Fruit fly (Drosophila melanogaster) whole organism: ENCODE measurements around the gene CG32161.

Experiments used
- CG8478 ChIP-seq: fragments of >200 bp; optimal IDR thresholded peaks from 2 replicates; lab custom pipeline; 2018; ENCODE audit warnings: inconsistent platforms
- Dll ChIP-seq: fragments of >200 bp; optimal IDR thresholded peaks from 2 replicates; lab custom pipeline; 2017
- EcR ChIP-seq, 2 experiments: fragments of >200 bp; optimal IDR thresholded peaks; 2 replicates each; lab custom pipeline; 2017; ENCODE audit warnings: missing biosample characterization in 2 of 2, missing genetic modification characterization in 2 of 2, missing genetic modification reagents in 2 of 2
- pan ChIP-seq: fragments of >200 bp; optimal IDR thresholded peaks from 2 replicates; lab custom pipeline; 2017
- psq ChIP-seq: fragments of >200 bp; optimal IDR thresholded peaks from 2 replicates; lab custom pipeline; 2017
- usp ChIP-seq: fragments of >200 bp; optimal IDR thresholded peaks from 2 replicates; lab custom pipeline; 2017; ENCODE audit warnings: missing biosample characterization, missing genetic modification characterization, mixed read lengths

CG32161 gene

DNA sequence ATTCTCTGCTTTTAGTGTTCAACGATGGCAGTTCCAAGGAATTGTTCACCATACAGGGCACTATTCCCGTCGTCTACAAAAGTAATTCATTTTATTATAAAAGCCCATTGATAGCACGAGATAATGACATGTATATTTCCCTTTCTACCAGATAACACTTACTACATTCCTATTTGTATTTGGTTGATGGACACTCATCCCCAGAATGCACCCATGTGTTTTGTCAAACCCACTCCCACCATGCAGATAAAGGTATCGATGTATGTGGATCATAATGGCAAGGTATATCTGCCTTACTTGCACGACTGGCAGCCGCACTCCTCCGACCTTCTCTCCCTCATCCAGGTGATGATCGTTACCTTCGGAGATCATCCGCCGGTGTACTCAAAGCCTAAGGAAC, 3.1 kb upstream of the CG32161 start:
- TF ChIP-seq psq (lab: Kevin White, UChicago) (no peak), EcR (GFP tag; optimal IDR thresholded peaks at IDR 0.05; lab: Kevin White, UChicago) (no peak), Dll (lab: Kevin White, UChicago) (no peak), CG8478 (no peak), pan (lab: Kevin White, UChicago) (no peak), usp (no peak)

DNA sequence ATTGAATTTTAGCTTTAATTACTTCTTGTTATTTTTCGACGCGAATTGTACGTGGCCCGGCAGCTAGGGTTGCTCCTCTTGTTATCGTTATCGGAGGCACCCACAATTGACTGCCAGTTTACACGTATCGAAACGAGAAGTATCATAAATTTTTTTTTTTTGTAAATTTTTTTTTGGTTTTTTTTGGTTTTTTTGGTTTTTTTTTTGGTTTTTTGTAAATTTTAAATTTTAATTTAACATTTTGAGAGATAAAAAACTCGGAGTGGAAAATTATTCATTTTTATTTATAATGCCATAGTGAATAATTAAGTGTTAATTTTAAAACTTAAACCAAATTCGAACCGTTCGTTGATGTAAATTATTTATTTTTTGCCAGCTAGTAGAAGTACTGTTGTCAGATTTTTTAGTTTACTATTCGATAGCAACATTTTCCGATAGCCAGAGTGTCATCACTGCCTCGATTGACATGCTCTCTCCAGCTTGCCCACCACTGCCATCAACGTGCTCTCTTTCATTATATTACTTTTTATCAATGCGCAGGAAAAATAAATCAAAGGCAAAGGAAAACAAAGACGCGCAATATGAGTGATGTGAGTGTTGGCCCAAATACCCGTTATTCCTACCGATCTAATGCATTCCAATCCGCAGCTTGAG, 980 bp upstream of the CG32161 start, which contains the start of the genes kud and Zcchc7:
TSS of gene kud (minus strand) at position 72 of the 654 bp plus-strand sequence.
TSS of gene Zcchc7 (plus strand) at position 467 of the 654 bp plus-strand sequence.
- no peak for TF ChIP-seq pan (lab: Kevin White, UChicago)
- no peak for TF ChIP-seq psq (lab: Kevin White, UChicago)
- no peak for TF ChIP-seq Dll (lab: Kevin White, UChicago)
- no peak for TF ChIP-seq CG8478
- no peak for TF ChIP-seq EcR (GFP tag; optimal IDR thresholded peaks at IDR 0.05; lab: Kevin White, UChicago)
- TF ChIP-seq usp, result no peak

DNA sequence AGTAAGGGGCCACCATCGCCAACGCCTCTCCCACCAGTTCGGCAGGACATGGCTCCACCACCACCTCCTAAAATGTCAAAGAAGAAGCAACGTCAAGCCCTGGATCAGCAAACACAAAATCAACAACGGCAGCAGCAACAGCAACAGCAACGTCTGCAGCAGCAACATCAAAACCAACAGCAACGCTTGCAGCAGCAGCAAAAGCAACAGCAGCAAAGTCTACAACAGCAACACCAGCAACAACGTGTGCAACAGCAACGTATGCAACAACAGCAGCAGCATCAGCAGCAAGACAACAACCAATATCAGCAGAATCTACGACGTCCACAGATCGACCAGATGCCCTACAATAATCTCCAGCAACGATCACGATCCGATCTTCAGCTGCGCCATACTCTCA, 5.5 kb downstream of the CG32161 start:
- no peak for TF ChIP-seq usp
- no peak for TF ChIP-seq pan (lab: Kevin White, UChicago)
- no peak for TF ChIP-seq CG8478
- TF ChIP-seq EcR (GFP tag; optimal IDR thresholded peaks at IDR 0.05; lab: Kevin White, UChicago), result no peak
- no peak for TF ChIP-seq Dll (lab: Kevin White, UChicago)

DNA sequence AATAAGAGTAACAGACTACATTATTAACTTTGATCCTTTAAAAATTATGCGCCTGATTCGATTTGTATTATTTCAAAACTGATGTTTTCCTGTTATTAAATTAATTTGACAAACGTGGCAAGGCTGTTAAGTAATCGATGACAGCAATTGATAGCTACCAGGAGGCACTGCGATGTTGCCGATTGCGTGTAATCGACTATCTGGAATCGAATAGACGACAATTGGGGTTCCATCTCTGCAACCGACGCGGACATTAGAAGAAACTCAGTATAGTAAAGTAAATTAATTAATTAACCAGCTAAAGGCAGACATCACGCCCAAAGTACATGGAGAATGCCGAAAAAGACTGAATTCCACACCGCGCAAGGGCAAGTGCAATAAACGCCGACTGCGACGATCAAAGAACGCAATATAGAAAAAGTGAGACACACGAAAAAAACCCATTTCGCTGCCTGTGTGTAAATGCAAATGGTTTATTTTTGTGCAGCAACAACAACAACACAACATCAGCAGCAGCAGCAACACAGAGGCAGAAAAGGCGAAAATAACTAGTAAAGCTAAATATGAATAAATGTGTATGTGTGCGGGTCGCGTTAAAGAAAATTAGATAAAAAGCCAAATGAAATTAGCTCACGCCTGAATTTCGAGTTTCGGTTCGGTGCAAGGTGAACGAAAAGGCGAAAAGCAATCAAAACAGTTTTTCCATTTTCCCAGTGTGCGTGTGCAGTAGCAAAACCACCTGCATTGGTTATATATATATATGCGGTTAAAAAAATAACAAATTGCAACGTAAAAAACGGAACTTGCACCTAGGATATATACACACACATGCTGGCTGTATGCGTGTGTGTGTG, 7.7 kb downstream of the CG32161 start, which contains the start of gene sina:
TSS of gene sina (plus strand) at position 219 of the 854 bp plus-strand sequence.
- TF ChIP-seq Dll (lab: Kevin White, UChicago) (no peak), pan (lab: Kevin White, UChicago) (no peak), EcR (GFP tag; optimal IDR thresholded peaks at IDR 0.05; lab: Kevin White, UChicago) (no peak)

DNA sequence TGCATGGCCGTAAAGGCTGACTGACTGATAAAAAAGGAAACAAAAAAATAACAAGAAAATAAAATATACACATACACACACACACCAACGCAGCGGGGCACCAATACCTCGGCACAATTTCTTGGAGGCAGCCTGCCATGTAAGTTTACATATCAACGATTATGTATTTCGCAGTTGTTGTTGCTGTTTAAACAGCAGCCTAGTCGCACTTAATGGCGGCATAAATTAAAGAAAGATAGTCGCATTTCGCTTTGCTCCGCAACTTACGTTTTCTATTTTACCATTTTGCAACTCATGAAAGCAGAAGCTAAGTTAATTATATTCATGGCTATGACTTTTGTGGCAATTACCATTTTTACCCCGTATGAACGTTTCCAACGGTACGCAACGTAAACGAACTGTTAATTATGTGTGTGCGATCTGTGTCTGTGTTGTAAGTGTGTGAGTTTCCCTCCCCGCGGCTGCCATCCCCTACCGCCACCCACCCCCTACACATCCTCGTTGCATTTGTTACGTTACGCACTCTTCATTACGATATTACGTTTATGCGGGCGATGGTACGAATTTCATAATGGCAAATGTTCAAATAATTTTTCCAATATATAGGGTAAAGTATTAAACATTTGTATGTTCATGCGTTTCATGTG, 8.5 kb downstream of the CG32161 start:
- no peak for TF ChIP-seq CG8478
- no peak for TF ChIP-seq Dll (lab: Kevin White, UChicago)
- no peak for TF ChIP-seq psq (lab: Kevin White, UChicago)
- TF ChIP-seq usp, result no peak
- TF ChIP-seq EcR (GFP tag; optimal IDR thresholded peaks at IDR 0.05; lab: Kevin White, UChicago), result no peak
- TF ChIP-seq pan (lab: Kevin White, UChicago), result no peak

DNA sequence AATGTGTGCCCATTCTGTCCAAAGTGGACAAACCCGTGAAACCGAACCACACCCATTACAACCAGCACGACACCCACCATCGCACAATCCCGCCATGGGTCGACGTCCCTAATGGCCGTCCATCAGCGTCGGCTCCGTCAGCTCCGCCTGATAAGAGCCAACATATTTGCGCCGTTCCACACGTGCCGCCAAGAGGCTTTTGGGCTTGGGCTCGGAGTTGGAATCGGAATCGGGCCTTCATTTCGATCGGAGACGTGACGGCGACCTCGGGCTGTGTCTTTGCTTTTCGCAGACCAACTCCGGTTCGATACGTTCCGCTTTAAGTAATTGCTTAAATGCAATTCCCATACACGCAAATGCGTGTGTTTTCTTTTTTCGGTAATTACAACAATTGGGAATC, 9.3 kb downstream of the CG32161 start:
- TF ChIP-seq psq (lab: Kevin White, UChicago) (no peak), pan (lab: Kevin White, UChicago) (no peak), CG8478 (no peak), EcR (GFP tag; optimal IDR thresholded peaks at IDR 0.05; lab: Kevin White, UChicago) (no peak), usp (no peak), Dll (lab: Kevin White, UChicago) (no peak)

DNA sequence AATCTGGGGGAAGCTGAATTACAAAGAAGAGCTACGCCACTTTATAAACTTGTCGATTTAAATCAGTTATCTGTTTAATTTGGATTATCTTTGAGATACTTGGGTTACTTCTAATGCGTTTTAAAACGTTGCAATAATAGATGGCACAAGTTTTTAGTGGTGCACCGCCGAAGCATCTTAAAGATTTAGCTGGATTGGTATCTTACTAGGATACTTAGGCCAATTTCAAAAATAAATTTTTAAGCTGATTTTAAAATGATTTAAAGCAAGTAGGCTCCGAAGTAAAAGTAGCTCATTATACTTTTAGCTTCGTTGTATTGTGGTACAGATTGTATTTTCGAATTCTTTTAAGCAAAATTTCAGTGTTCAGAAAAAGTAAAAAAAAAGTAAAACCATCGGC, 12.8 kb downstream of the CG32161 start, which contains the start of gene sinah:
TSS of gene sinah (plus strand) at position 301 of the 400 bp plus-strand sequence.
- TF ChIP-seq usp, result no peak
- TF ChIP-seq CG8478, result no peak
- TF ChIP-seq EcR (GFP tag; optimal IDR thresholded peaks at IDR 0.05; lab: Kevin White, UChicago), result no peak
- TF ChIP-seq psq (lab: Kevin White, UChicago), result no peak
- no peak for TF ChIP-seq Dll (lab: Kevin White, UChicago)
- no peak for TF ChIP-seq pan (lab: Kevin White, UChicago)

DNA sequence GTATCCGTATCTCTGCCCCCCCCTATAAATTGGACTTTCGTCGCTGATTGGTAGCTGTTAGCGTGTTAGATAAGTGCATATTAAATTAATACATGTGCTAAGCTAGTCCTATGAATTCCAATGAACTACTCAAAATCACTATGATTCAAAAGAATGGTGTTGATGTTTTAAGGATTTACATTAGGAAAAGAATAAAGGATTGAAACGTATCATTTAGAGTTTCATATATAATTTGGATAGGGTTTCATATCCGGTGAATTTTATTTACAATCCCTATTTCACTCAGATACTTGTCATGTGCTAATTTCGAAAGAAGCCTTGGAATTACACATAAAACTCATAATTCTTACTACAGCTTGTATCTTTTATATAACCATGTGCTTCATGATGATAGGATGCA, 14.3 kb downstream of the CG32161 start, which contains the start of gene CG13029:
TSS of gene CG13029 (plus strand) at position 301 of the 400 bp plus-strand sequence.
- no peak for TF ChIP-seq usp
- no peak for TF ChIP-seq psq (lab: Kevin White, UChicago)
- TF ChIP-seq CG8478, result no peak

DNA sequence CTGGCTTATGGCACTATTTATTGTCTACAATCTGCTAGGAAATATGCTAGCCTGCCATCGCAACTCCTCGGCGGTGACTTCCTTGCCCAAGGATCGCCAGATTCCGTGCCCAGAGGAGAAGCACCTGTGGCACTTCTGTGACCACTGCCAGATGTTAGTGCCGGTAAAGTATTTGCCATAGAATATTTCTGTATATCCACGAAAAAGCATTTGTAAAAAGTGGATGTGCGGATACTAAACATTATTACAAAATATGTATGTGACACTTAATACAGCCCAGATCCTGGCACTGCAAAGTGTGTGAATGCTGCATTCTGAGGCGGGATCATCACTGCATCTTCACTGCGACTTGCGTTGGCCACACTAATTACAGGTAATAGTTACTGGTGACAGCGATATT, 14.9 kb downstream of the CG32161 start:
- no peak for TF ChIP-seq pan (lab: Kevin White, UChicago)
- no peak for TF ChIP-seq Dll (lab: Kevin White, UChicago)
- no peak for TF ChIP-seq EcR (GFP tag; optimal IDR thresholded peaks at IDR 0.05; lab: Kevin White, UChicago)
- no peak for TF ChIP-seq psq (lab: Kevin White, UChicago)
- TF ChIP-seq CG8478, result no peak
- TF ChIP-seq usp, result no peak

DNA sequence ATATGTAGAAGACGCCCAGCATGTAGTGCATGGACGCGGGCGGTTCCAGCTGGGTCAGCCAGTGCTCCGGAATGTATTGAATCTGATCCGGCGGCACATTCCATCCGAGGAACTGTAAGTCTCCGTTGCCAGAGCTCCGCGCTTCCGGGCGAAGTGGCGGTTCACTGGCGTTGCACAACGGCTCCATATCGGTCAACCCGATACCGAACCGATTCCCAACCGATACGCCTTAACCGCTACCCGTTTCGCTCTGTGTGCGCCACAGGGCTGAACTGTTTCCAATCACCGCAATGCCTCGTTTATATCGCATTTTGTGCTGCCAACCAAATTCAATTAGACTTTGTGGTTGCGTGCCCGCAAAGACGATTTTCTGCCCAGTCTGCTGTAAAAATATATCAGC, 16.3 kb downstream of the CG32161 start, which contains the start of gene Rh4:
TSS of gene Rh4 (minus strand) at position 234 of the 400 bp plus-strand sequence.
- TF ChIP-seq Dll (lab: Kevin White, UChicago) (no peak), psq (lab: Kevin White, UChicago) (no peak), EcR (GFP tag; optimal IDR thresholded peaks at IDR 0.05; lab: Kevin White, UChicago) (no peak), usp (no peak), CG8478 (no peak), pan (lab: Kevin White, UChicago) (no peak)

DNA sequence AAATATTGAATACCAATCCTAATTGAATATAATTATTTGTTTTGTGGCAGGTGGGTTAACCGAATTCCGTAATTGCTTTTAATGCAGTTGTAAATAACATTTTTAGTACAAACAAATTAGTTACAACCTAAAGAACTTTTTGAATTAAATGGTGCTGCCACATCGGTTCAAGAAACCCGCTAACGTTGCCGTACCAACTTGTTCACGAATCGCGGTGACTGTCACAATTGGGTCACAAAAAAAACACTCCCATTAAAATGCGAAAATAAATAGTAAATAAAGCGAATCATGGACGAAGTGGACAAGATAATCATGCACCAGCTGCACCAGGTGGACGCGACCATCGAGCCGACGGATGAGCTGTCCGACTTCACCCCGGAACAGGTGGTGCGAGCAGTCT, 16.9 kb downstream of the CG32161 start, which contains the start of gene CG9951:
TSS of gene CG9951 (plus strand) at position 207 of the 400 bp plus-strand sequence.
- TF ChIP-seq usp, result no peak
- TF ChIP-seq psq (lab: Kevin White, UChicago), result no peak
- no peak for TF ChIP-seq pan (lab: Kevin White, UChicago)
- TF ChIP-seq EcR (GFP tag; optimal IDR thresholded peaks at IDR 0.05; lab: Kevin White, UChicago), result no peak
- no peak for TF ChIP-seq Dll (lab: Kevin White, UChicago)
- no peak for TF ChIP-seq CG8478
